Fruit fly (Drosophila melanogaster): ENCODE measurements around the gene CG1537.

dm6 chrX:11086250-11086649 is 23.3 kb upstream of the CG1537 start, which contains the start of gene sev:
- TF ChIP-seq CG12391 (tag; optimal IDR thresholded peaks at IDR 0.05) (no peak), H15 (GFP tag; IDR thresholded peaks at IDR 0.05) (no peak), nerfin-1 (tag; optimal IDR thresholded peaks at IDR 0.05) (no peak), CG4404 (GFP tag; IDR thresholded peaks at IDR 0.05) (no peak), CG4730 (GFP tag; IDR thresholded peaks at IDR 0.05) (no peak), Rfx (GFP tag; IDR thresholded peaks at IDR 0.05) (no peak)
